Worm (Caenorhabditis elegans) whole organism, late embryonic: ENCODE measurements around the gene dyla-1.

Experiments used
- C08G9.2 ChIP-seq: sonication (generic microtip); optimal IDR thresholded peaks from 2 replicates; lab custom pipeline; 2016; ENCODE audit warnings: mild to moderate bottlenecking, missing genetic modification characterization, moderate library complexity, missing compliant biosample characterization
- C38D4.7 ChIP-seq: fragments of 200-800 bp; sonication (Bioruptor generic); optimal IDR thresholded peaks from 2 replicates; lab custom pipeline; 2018; ENCODE audit warnings: mild to moderate bottlenecking, missing genetic modification characterization, moderate library complexity, missing compliant biosample characterization
- K02D7.2 ChIP-seq: sonication (generic microtip); optimal IDR thresholded peaks from 2 replicates; lab custom pipeline; 2017; ENCODE audit warnings: mild to moderate bottlenecking, missing genetic modification characterization, missing compliant biosample characterization
- ahr-1 ChIP-seq: sonication (generic microtip); optimal IDR thresholded peaks from 2 replicates; lab custom pipeline; 2016; ENCODE audit warnings: missing genetic modification characterization, missing compliant biosample characterization
- ceh-14 ChIP-seq: sonication (generic microtip); optimal IDR thresholded peaks from 2 replicates; lab custom pipeline; 2016; ENCODE audit warnings: missing genotype, missing genetic modification characterization, missing compliant biosample characterization
- ceh-18 ChIP-seq: sonication (generic microtip); optimal IDR thresholded peaks from 2 replicates; lab custom pipeline; 2016; ENCODE audit warnings: missing genetic modification characterization, missing compliant biosample characterization
- ceh-31 ChIP-seq: sonication (generic microtip); optimal IDR thresholded peaks from 2 replicates; lab custom pipeline; 2016; ENCODE audit warnings: missing genetic modification characterization, missing compliant biosample characterization
- ceh-34 ChIP-seq: sonication (generic microtip); optimal IDR thresholded peaks from 2 replicates; lab custom pipeline; 2016; ENCODE audit warnings: mild to moderate bottlenecking, missing genetic modification characterization, missing compliant biosample characterization
- ceh-45 ChIP-seq: fragments of 200-800 bp; sonication (Bioruptor generic); IDR thresholded peaks from 2 replicates; pipeline ENCODE4 v1.3.6; 2022; ENCODE audit warnings: missing genetic modification reagents, missing genetic modification characterization, missing compliant biosample characterization
- dmd-4 ChIP-seq: sonication (generic microtip); optimal IDR thresholded peaks from 2 replicates; lab custom pipeline; 2016; ENCODE audit warnings: borderline replicate concordance, missing genetic modification characterization, missing compliant biosample characterization
- elt-2 ChIP-seq: sonication (generic microtip); optimal IDR thresholded peaks from 2 replicates; lab custom pipeline; 2016; ENCODE audit warnings: missing genetic modification reagents, missing genetic modification characterization, missing compliant biosample characterization
- fkh-10 ChIP-seq: fragments of 150-350 bp; optimal IDR thresholded peaks from 2 replicates; lab custom pipeline; 2014; ENCODE audit warnings: missing biosample characterization, missing genetic modification reagents, missing genetic modification characterization
- gmeb-2 ChIP-seq: sonication (generic microtip); optimal IDR thresholded peaks from 2 replicates; lab custom pipeline; 2016; ENCODE audit warnings: missing genetic modification characterization, inconsistent platforms, missing compliant biosample characterization
- hlh-13 ChIP-seq: fragments of 200-800 bp; sonication (Bioruptor generic); optimal IDR thresholded peaks from 2 replicates; lab custom pipeline; 2018; ENCODE audit warnings: mild to moderate bottlenecking, missing genetic modification characterization, missing compliant biosample characterization
- hlh-15 ChIP-seq: sonication (generic microtip); optimal IDR thresholded peaks from 2 replicates; lab custom pipeline; 2016; ENCODE audit warnings: missing genetic modification characterization, missing compliant biosample characterization
- hlh-30 ChIP-seq: sonication (generic microtip); optimal IDR thresholded peaks from 2 replicates; lab custom pipeline; 2017; ENCODE audit warnings: antibody characterized with exemption, missing genetic modification characterization, missing compliant biosample characterization; ENCODE audit not compliant: insufficient read depth
- hlh-6 ChIP-seq: sonication (generic microtip); optimal IDR thresholded peaks from 2 replicates; lab custom pipeline; 2016; ENCODE audit warnings: missing genotype, missing genetic modification characterization, missing compliant biosample characterization
- hlh-8 ChIP-seq: sonication (generic microtip); optimal IDR thresholded peaks from 2 replicates; lab custom pipeline; 2016; ENCODE audit warnings: missing genotype, missing genetic modification characterization, missing compliant biosample characterization
- lin-11 ChIP-seq: fragments of 200-800 bp; sonication (Bioruptor generic); optimal IDR thresholded peaks from 2 replicates; lab custom pipeline; 2018; ENCODE audit warnings: mild to moderate bottlenecking, missing genetic modification characterization, missing compliant biosample characterization
- madf-2 ChIP-seq: sonication (generic microtip); optimal IDR thresholded peaks from 2 replicates; lab custom pipeline; 2017; ENCODE audit warnings: missing genetic modification characterization, missing compliant biosample characterization
- nfya-1 ChIP-seq: sonication (generic microtip); optimal IDR thresholded peaks from 2 replicates; lab custom pipeline; 2017; ENCODE audit warnings: missing genetic modification characterization, mild to moderate bottlenecking, missing compliant biosample characterization, antibody characterized with exemption, moderate library complexity
- pha-4 ChIP-seq: fragments of 150-350 bp; optimal IDR thresholded peaks from 2 replicates; lab custom pipeline; 2018; ENCODE audit warnings: missing biosample characterization, missing genetic modification reagents, missing genetic modification characterization
- pqm-1 ChIP-seq: sonication (generic microtip); optimal IDR thresholded peaks from 2 replicates; lab custom pipeline; 2016; ENCODE audit warnings: missing genetic modification characterization, missing compliant biosample characterization
- ref-2 ChIP-seq: sonication (generic microtip); optimal IDR thresholded peaks from 2 replicates; lab custom pipeline; 2016; ENCODE audit warnings: missing genetic modification characterization, missing compliant biosample characterization
- rnt-1 ChIP-seq: sonication (generic microtip); optimal IDR thresholded peaks from 2 replicates; lab custom pipeline; 2016; ENCODE audit warnings: missing genetic modification characterization, missing compliant biosample characterization
- sdc-2 ChIP-seq: sonication (generic microtip); optimal IDR thresholded peaks from 2 replicates; lab custom pipeline; 2016; ENCODE audit warnings: missing genotype, missing genetic modification characterization, missing compliant biosample characterization
- sox-4 ChIP-seq: sonication (generic microtip); optimal IDR thresholded peaks from 2 replicates; lab custom pipeline; 2017; ENCODE audit warnings: mild to moderate bottlenecking, missing genetic modification characterization, inconsistent platforms, missing compliant biosample characterization
- syd-9 ChIP-seq: sonication (generic microtip); optimal IDR thresholded peaks from 2 replicates; lab custom pipeline; 2016; ENCODE audit warnings: mild to moderate bottlenecking, missing genetic modification characterization, moderate library complexity, missing compliant biosample characterization
- tbx-2 ChIP-seq: sonication (generic microtip); optimal IDR thresholded peaks from 2 replicates; lab custom pipeline; 2016; ENCODE audit warnings: missing genetic modification characterization, missing compliant biosample characterization
- ttx-3 ChIP-seq: sonication (generic microtip); optimal IDR thresholded peaks from 2 replicates; lab custom pipeline; 2016; ENCODE audit warnings: missing genetic modification reagents, missing genetic modification characterization, missing compliant biosample characterization
- unc-3 ChIP-seq, 2 experiments: fragments of 200-800 bp in 1 of 2; sonication (Bioruptor generic) in 1 of 2; sonication (generic microtip) in 1 of 2; conservative IDR thresholded peaks in 1 of 2; optimal IDR thresholded peaks in 1 of 2; 2 replicates each; pipeline versions ENCODE4 v1.3.6 to Lab custom; 2016 to 2022; ENCODE audit warnings: missing compliant biosample characterization in 2 of 2, missing genetic modification characterization in 2 of 2, missing genetic modification reagents in 1 of 2
- unc-55 ChIP-seq: sonication (generic microtip); optimal IDR thresholded peaks from 2 replicates; lab custom pipeline; 2017; ENCODE audit warnings: missing biosample characterization, missing genetic modification reagents, missing genetic modification characterization
- unc-86 ChIP-seq: sonication (generic microtip); optimal IDR thresholded peaks from 2 replicates; lab custom pipeline; 2016; ENCODE audit warnings: missing genetic modification characterization, missing compliant biosample characterization
- ztf-16 ChIP-seq: sonication (generic microtip); optimal IDR thresholded peaks from 2 replicates; lab custom pipeline; 2017; ENCODE audit warnings: missing genetic modification characterization, missing compliant biosample characterization

The dyla-1 gene

ce11 chrX:16809689-16810088 is 31.1 kb upstream of the dyla-1 start:
- TF ChIP-seq K02D7.2, result no peak

ce11 chrX:16811974-16812373 is 28.9 kb upstream of the dyla-1 start:
- no peak for TF ChIP-seq madf-2 (tag; lab: Kevin White, UChicago)
- no peak for TF ChIP-seq ahr-1 (tag; lab: Kevin White, UChicago)
- no peak for TF ChIP-seq dmd-4
- TF ChIP-seq ceh-18 (tag; lab: Kevin White, UChicago), result peak; percentile 37
- peak; percentile 39 for TF ChIP-seq unc-55 (GFP tag; lab: Kevin White, UChicago)
- no peak for TF ChIP-seq lin-11 (tag; lab: Kevin White, UChicago)
- no peak for TF ChIP-seq hlh-6 (tag; lab: Kevin White, UChicago)
- TF ChIP-seq ceh-45 (GFP tag; lab: Robert Waterston, UW), result no peak
- TF ChIP-seq C08G9.2, result peak; percentile 34

ce11 chrX:16813148-16813547 is 27.7 kb upstream of the dyla-1 start:
- TF ChIP-seq hlh-6 (tag; lab: Kevin White, UChicago) (no peak), pha-4 (tag; lab: Kevin White, UChicago) (no peak), ztf-16 (tag; lab: Kevin White, UChicago) (no peak), elt-2 (tag; lab: Kevin White, UChicago) (no peak), ceh-34 (tag; lab: Kevin White, UChicago) (no peak), ttx-3 (tag; lab: Kevin White, UChicago) (no peak), unc-3 (GFP tag; conservative IDR thresholded peaks at IDR 0.05; lab: Robert Waterston, UW) (no peak), unc-3 (tag; optimal IDR thresholded peaks at IDR 0.05; lab: Kevin White, UChicago) (no peak), syd-9 (no peak), pqm-1 (no peak), ref-2 (tag; lab: Kevin White, UChicago) (no peak), ceh-31 (tag; lab: Kevin White, UChicago) (no peak), gmeb-2 (tag; lab: Kevin White, UChicago) (no peak), fkh-10 (GFP tag; lab: Kevin White, UChicago) (no peak), C08G9.2 (no peak), hlh-15 (no peak), sdc-2 (tag; lab: Kevin White, UChicago) (no peak), dmd-4 (no peak)

- TF ChIP-seq ceh-14 (tag; lab: Kevin White, UChicago) (no peak), sdc-2 (tag; lab: Kevin White, UChicago) (peak; percentile 16), tbx-2 (tag; lab: Kevin White, UChicago) (peak; percentile 31), rnt-1 (tag; lab: Kevin White, UChicago) (peak; percentile 6), unc-55 (GFP tag; lab: Kevin White, UChicago) (peak; percentile 46)
Measured at ce11 chrX:16813606-16814330, 27.1 kb upstream of the dyla-1 start, which contains the start of gene cas-1. cas-1 (minus strand) TSS chrX:16813656.

DNA sequence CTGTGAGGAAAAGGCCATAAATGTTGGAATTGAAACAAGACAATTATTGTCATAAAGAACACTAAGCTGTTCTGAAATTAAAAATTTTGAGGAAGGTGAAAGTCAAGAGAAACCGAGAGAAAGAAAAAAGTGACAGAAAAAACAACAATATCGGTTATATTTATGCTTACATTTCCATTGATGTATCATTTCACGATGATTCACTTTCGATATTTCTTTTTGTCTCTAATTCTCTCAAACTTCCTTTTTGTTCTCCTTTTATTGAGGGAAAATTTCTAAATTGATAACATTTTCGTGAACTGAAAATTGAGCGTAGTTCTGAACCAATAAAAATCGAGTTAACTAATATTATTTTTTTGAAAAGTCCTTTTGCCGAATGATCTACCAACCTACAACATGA is 25.9 kb upstream of the dyla-1 start:
- TF ChIP-seq sdc-2 (tag; lab: Kevin White, UChicago) (no peak), hlh-13 (GFP tag; lab: Kevin White, UChicago) (no peak), C38D4.7 (GFP tag; lab: Kevin White, UChicago) (no peak), unc-86 (tag; lab: Kevin White, UChicago) (no peak)

ce11 chrX:16815508-16815907 is 25.3 kb upstream of the dyla-1 start:
- TF ChIP-seq hlh-8 (tag; lab: Kevin White, UChicago) (peak; percentile 22), hlh-30 (peak; percentile 88), C38D4.7 (GFP tag; lab: Kevin White, UChicago) (no peak), unc-55 (GFP tag; lab: Kevin White, UChicago) (peak; percentile 83), sox-4 (tag; lab: Kevin White, UChicago) (no peak), nfya-1 (no peak)
